Worm (Caenorhabditis elegans): ENCODE data around the gene idpb-4.

idpb-4 gene

ce11 chrII:8726700-8727099 lies 10.7 kb downstream of the idpb-4 start, which contains the start of gene T01B7.9:
T01B7.9 (minus strand) TSS chrII:8726800.
- no peak for TF ChIP-seq ztf-23 (GFP tag; IDR thresholded peaks at IDR 0.05)

- no peak for TF ChIP-seq T22C8.4 (GFP tag; IDR thresholded peaks at IDR 0.05)
- TF ChIP-seq cog-1 (tag; optimal IDR thresholded peaks at IDR 0.05) = no peak
- no peak for TF ChIP-seq klf-2 (GFP tag; conservative IDR thresholded peaks at IDR 0.05)
- no peak for TF ChIP-seq tab-1 (GFP tag; IDR thresholded peaks at IDR 0.05)
- TF ChIP-seq flt-1 (GFP tag; IDR thresholded peaks at IDR 0.05) = no peak
- no peak for TF ChIP-seq med-1 (GFP tag; optimal IDR thresholded peaks at IDR 0.05; ENCODE audit: insufficient read depth)
- no peak for TF ChIP-seq ztf-29 (GFP tag; IDR thresholded peaks at IDR 0.05)
- TF ChIP-seq ref-1 (GFP tag; conservative IDR thresholded peaks at IDR 0.05) = no peak
- TF ChIP-seq ztf-23 (GFP tag; IDR thresholded peaks at IDR 0.05) = no peak
These were observed 15.3 kb downstream of the idpb-4 start, which contains the start of gene trcs-2 for ce11 chrII:8721955-8722524. trcs-2 (plus strand) TSS chrII:8722474.

ce11 chrII:8717579-8717978 lies 19.8 kb downstream of the idpb-4 start:
- TF ChIP-seq flt-1 (GFP tag; IDR thresholded peaks at IDR 0.05) (no peak), tab-1 (GFP tag; IDR thresholded peaks at IDR 0.05) (no peak), cog-1 (tag; optimal IDR thresholded peaks at IDR 0.05) (no peak), ref-1 (GFP tag; conservative IDR thresholded peaks at IDR 0.05) (no peak), T22C8.4 (GFP tag; IDR thresholded peaks at IDR 0.05) (no peak), ztf-23 (GFP tag; IDR thresholded peaks at IDR 0.05) (no peak), klf-2 (GFP tag; conservative IDR thresholded peaks at IDR 0.05) (no peak), med-1 (GFP tag; optimal IDR thresholded peaks at IDR 0.05; ENCODE audit: insufficient read depth) (no peak), ztf-29 (GFP tag; IDR thresholded peaks at IDR 0.05) (no peak)

ce11 chrII:8716231-8716878 lies 21.0 kb downstream of the idpb-4 start, which contains the start of the genes cyn-11 and T01B7.5:
cyn-11 (minus strand) TSS chrII:8716281.
T01B7.5 (plus strand) TSS chrII:8716828.
- TF ChIP-seq med-1 (GFP tag; optimal IDR thresholded peaks at IDR 0.05; ENCODE audit: insufficient read depth) (peak; percentile 46), flt-1 (GFP tag; IDR thresholded peaks at IDR 0.05) (peak; percentile 37), cog-1 (tag; optimal IDR thresholded peaks at IDR 0.05) (peak; percentile 10), ref-1 (GFP tag; conservative IDR thresholded peaks at IDR 0.05) (no peak), tab-1 (GFP tag; IDR thresholded peaks at IDR 0.05) (no peak), ztf-23 (GFP tag; IDR thresholded peaks at IDR 0.05) (peak; percentile 81)

ce11 chrII:8714913-8715447 lies 22.4 kb downstream of the idpb-4 start, which contains the start of the genes rab-21 and T01B7.13:
rab-21 (minus strand) TSS chrII:8715013.
T01B7.13 (plus strand) TSS chrII:8715397.
- TF ChIP-seq ztf-23 (GFP tag; IDR thresholded peaks at IDR 0.05) (no peak), ztf-29 (GFP tag; IDR thresholded peaks at IDR 0.05) (no peak), klf-2 (GFP tag; conservative IDR thresholded peaks at IDR 0.05) (no peak), tab-1 (GFP tag; IDR thresholded peaks at IDR 0.05) (no peak), ref-1 (GFP tag; conservative IDR thresholded peaks at IDR 0.05) (no peak), T22C8.4 (GFP tag; IDR thresholded peaks at IDR 0.05) (no peak), med-1 (GFP tag; optimal IDR thresholded peaks at IDR 0.05; ENCODE audit: insufficient read depth) (no peak), cog-1 (tag; optimal IDR thresholded peaks at IDR 0.05) (no peak), flt-1 (GFP tag; IDR thresholded peaks at IDR 0.05) (no peak)

- TF ChIP-seq klf-2 (GFP tag; conservative IDR thresholded peaks at IDR 0.05) (no peak), ztf-29 (GFP tag; IDR thresholded peaks at IDR 0.05) (no peak), T22C8.4 (GFP tag; IDR thresholded peaks at IDR 0.05) (no peak), flt-1 (GFP tag; IDR thresholded peaks at IDR 0.05) (no peak), ztf-23 (GFP tag; IDR thresholded peaks at IDR 0.05) (no peak)
These were observed 27.0 kb downstream of the idpb-4 start, which contains the start of gene srg-15 for ce11 chrII:8710317-8710716. srg-15 (minus strand) TSS chrII:8710417.

ce11 chrII:8707024-8707423 lies 30.3 kb downstream of the idpb-4 start, which contains the start of gene cup-16:
cup-16 (plus strand) TSS chrII:8707155.
- TF ChIP-seq T22C8.4 (GFP tag; IDR thresholded peaks at IDR 0.05) (no peak), flt-1 (GFP tag; IDR thresholded peaks at IDR 0.05) (no peak), ztf-23 (GFP tag; IDR thresholded peaks at IDR 0.05) (no peak), klf-2 (GFP tag; conservative IDR thresholded peaks at IDR 0.05) (no peak), tab-1 (GFP tag; IDR thresholded peaks at IDR 0.05) (no peak), med-1 (GFP tag; optimal IDR thresholded peaks at IDR 0.05; ENCODE audit: insufficient read depth) (no peak), ztf-29 (GFP tag; IDR thresholded peaks at IDR 0.05) (no peak), cog-1 (tag; optimal IDR thresholded peaks at IDR 0.05) (no peak), ref-1 (GFP tag; conservative IDR thresholded peaks at IDR 0.05) (no peak)

ce11 chrII:8704413-8704874 lies 32.9 kb downstream of the idpb-4 start, which contains the start of gene prx-5:
prx-5 (plus strand) TSS chrII:8704824.
- TF ChIP-seq med-1 (GFP tag; optimal IDR thresholded peaks at IDR 0.05; ENCODE audit: insufficient read depth) = no peak
- TF ChIP-seq ztf-23 (GFP tag; IDR thresholded peaks at IDR 0.05) = no peak
- TF ChIP-seq tab-1 (GFP tag; IDR thresholded peaks at IDR 0.05) = no peak
- no peak for TF ChIP-seq ref-1 (GFP tag; conservative IDR thresholded peaks at IDR 0.05)
- TF ChIP-seq flt-1 (GFP tag; IDR thresholded peaks at IDR 0.05) = no peak
- no peak for TF ChIP-seq T22C8.4 (GFP tag; IDR thresholded peaks at IDR 0.05)
- no peak for TF ChIP-seq cog-1 (tag; optimal IDR thresholded peaks at IDR 0.05)
- TF ChIP-seq ztf-29 (GFP tag; IDR thresholded peaks at IDR 0.05) = no peak
- no peak for TF ChIP-seq klf-2 (GFP tag; conservative IDR thresholded peaks at IDR 0.05)

- no peak for TF ChIP-seq med-1 (GFP tag; optimal IDR thresholded peaks at IDR 0.05; ENCODE audit: insufficient read depth)
- TF ChIP-seq ztf-23 (GFP tag; IDR thresholded peaks at IDR 0.05) = no peak
- no peak for TF ChIP-seq klf-2 (GFP tag; conservative IDR thresholded peaks at IDR 0.05)
- TF ChIP-seq ztf-29 (GFP tag; IDR thresholded peaks at IDR 0.05) = no peak
- TF ChIP-seq tab-1 (GFP tag; IDR thresholded peaks at IDR 0.05) = no peak
- TF ChIP-seq flt-1 (GFP tag; IDR thresholded peaks at IDR 0.05) = no peak
- no peak for TF ChIP-seq cog-1 (tag; optimal IDR thresholded peaks at IDR 0.05)
- TF ChIP-seq ref-1 (GFP tag; conservative IDR thresholded peaks at IDR 0.05) = no peak
- TF ChIP-seq T22C8.4 (GFP tag; IDR thresholded peaks at IDR 0.05) = no peak
These were observed 33.6 kb downstream of the idpb-4 start, which contains the start of gene ceh-7 for ce11 chrII:8703729-8704128. ceh-7 (minus strand) TSS chrII:8703829.

Data from whole organism, midembryonic.